Worm (Caenorhabditis elegans) whole organism, L4 larva: Measurements from ENCODE around the gene ain-1.
A peak's percentile ranks its signal among the peaks of the same experiment; 100 is the strongest.

Experiments
- F26F4.8 ChIP-seq: fragments of 200-800 bp; sonication (Bioruptor generic); conservative IDR thresholded peaks from 2 replicates; pipeline ENCODE4 v1.3.6; 2022; ENCODE audit warnings: missing genetic modification characterization, missing compliant biosample characterization
- F49E8.2 ChIP-seq: sonication (generic microtip); optimal IDR thresholded peaks from 2 replicates; lab custom pipeline; 2016; ENCODE audit warnings: missing compliant biosample characterization, mild to moderate bottlenecking, missing genetic modification characterization, borderline replicate concordance
- Y105C5A.15 ChIP-seq: fragments of 200-800 bp; sonication (Bioruptor generic); IDR thresholded peaks from 2 replicates; pipeline ENCODE4 v1.3.6; 2022; ENCODE audit warnings: missing genetic modification characterization, missing compliant biosample characterization
- Y5F2A.4 ChIP-seq: fragments of 200-800 bp; sonication (Bioruptor generic); optimal IDR thresholded peaks from 2 replicates; lab custom pipeline; 2018; ENCODE audit warnings: mild to moderate bottlenecking, missing genetic modification characterization, missing compliant biosample characterization
- Y75B8A.6 ChIP-seq: fragments of 200-800 bp; sonication (Bioruptor generic); IDR thresholded peaks from 2 replicates; pipeline ENCODE4 v1.3.6; 2022; ENCODE audit warnings: missing genetic modification reagents, missing genetic modification characterization, missing compliant biosample characterization
- ZK337.2 ChIP-seq: fragments of 200-800 bp; sonication (Bioruptor generic); IDR thresholded peaks from 2 replicates; pipeline ENCODE4 v1.3.6; 2022; ENCODE audit warnings: missing genetic modification reagents, missing genetic modification characterization, missing compliant biosample characterization
- ZK546.5 ChIP-seq, 2 experiments: sonication (generic microtip); optimal IDR thresholded peaks; 2 replicates each; lab custom pipeline; 2017; ENCODE audit warnings: missing biosample characterization in 2 of 2, missing genetic modification characterization in 2 of 2
- aha-1 ChIP-seq: fragments of 150-350 bp; peaks from one replicate; lab custom pipeline; 2014; ENCODE audit warnings: missing biosample characterization, missing genetic modification characterization
- ama-1 ChIP-seq: fragments of 150-350 bp; optimal IDR thresholded peaks from 2 replicates; lab custom pipeline; 2014; ENCODE audit warnings: inconsistent platforms, mixed read lengths
- attf-4 ChIP-seq: sonication (generic microtip); optimal IDR thresholded peaks from 3 replicates; lab custom pipeline; 2017; ENCODE audit warnings: missing biosample characterization, missing genetic modification characterization
- ceh-28 ChIP-seq: fragments of 150-350 bp; optimal IDR thresholded peaks from 2 replicates; lab custom pipeline; 2014; ENCODE audit warnings: missing biosample characterization, missing genetic modification reagents, missing genetic modification characterization
- ceh-62 ChIP-seq: sonication (generic microtip); optimal IDR thresholded peaks from 2 replicates; lab custom pipeline; 2017; ENCODE audit warnings: missing biosample characterization, missing genetic modification characterization
- cey-2 ChIP-seq: sonication (generic microtip); optimal IDR thresholded peaks from 3 replicates; lab custom pipeline; 2017; ENCODE audit warnings: missing genetic modification characterization, mild to moderate bottlenecking, missing compliant biosample characterization, antibody characterized with exemption, borderline replicate concordance; ENCODE audit not compliant: insufficient read depth
- dmd-8 ChIP-seq: fragments of 200-800 bp; sonication (Bioruptor generic); IDR thresholded peaks from 2 replicates; pipeline ENCODE4 v1.3.6; 2022; ENCODE audit warnings: missing genetic modification characterization, missing compliant biosample characterization
- duxl-1 ChIP-seq: sonication (generic microtip); optimal IDR thresholded peaks from 2 replicates; lab custom pipeline; 2016; ENCODE audit warnings: mild to moderate bottlenecking, missing genetic modification characterization, moderate library complexity, missing compliant biosample characterization; ENCODE audit not compliant: poor library complexity
- dve-1 ChIP-seq: sonication (generic microtip); optimal IDR thresholded peaks from 2 replicates; lab custom pipeline; 2017; ENCODE audit warnings: antibody characterized with exemption, mild to moderate bottlenecking, missing genetic modification characterization, missing compliant biosample characterization; ENCODE audit not compliant: insufficient read depth
- egl-27 ChIP-seq: sonication (generic microtip); optimal IDR thresholded peaks from 3 replicates; lab custom pipeline; 2017; ENCODE audit warnings: missing biosample characterization, missing genetic modification reagents, missing genetic modification characterization
- fos-1 ChIP-seq: fragments of 150-350 bp; optimal IDR thresholded peaks from 2 replicates; lab custom pipeline; 2014; ENCODE audit warnings: missing biosample characterization, missing genetic modification characterization
- gei-8 ChIP-seq: fragments of 200-800 bp; sonication (Bioruptor generic); optimal IDR thresholded peaks from 2 replicates; lab custom pipeline; 2018; ENCODE audit warnings: mild to moderate bottlenecking, missing genetic modification characterization, missing compliant biosample characterization
- hif-1 ChIP-seq, 2 experiments: sonication (generic microtip); optimal IDR thresholded peaks; 2 replicates each; lab custom pipeline; 2016 to 2017; ENCODE audit warnings: missing compliant biosample characterization in 2 of 2, missing genetic modification characterization in 2 of 2, missing genetic modification reagents in 2 of 2, missing genotype in 2 of 2, mild to moderate bottlenecking in 1 of 2
- jun-1 ChIP-seq: fragments of 150-350 bp; optimal IDR thresholded peaks from 2 replicates; lab custom pipeline; 2014; ENCODE audit warnings: missing biosample characterization, missing genetic modification reagents, missing genetic modification characterization
- lin-29 ChIP-seq: fragments of 200-800 bp; sonication (Bioruptor generic); IDR thresholded peaks from 2 replicates; pipeline ENCODE4 v1.3.6; 2022; ENCODE audit warnings: missing genetic modification reagents, missing genetic modification characterization, missing compliant biosample characterization
- lin-38 ChIP-seq: fragments of 200-800 bp; sonication (Bioruptor generic); IDR thresholded peaks from 2 replicates; pipeline ENCODE4 v1.3.6; 2022; ENCODE audit warnings: missing genetic modification reagents, missing genetic modification characterization, missing compliant biosample characterization
- mdt-29 ChIP-seq: fragments of 200-800 bp; sonication (Bioruptor generic); IDR thresholded peaks from 2 replicates; pipeline ENCODE4 v1.3.6; 2022; ENCODE audit warnings: missing genetic modification reagents, missing genetic modification characterization, missing compliant biosample characterization
- mxl-2 ChIP-seq: fragments of 200-800 bp; sonication (Bioruptor generic); conservative IDR thresholded peaks from 2 replicates; pipeline ENCODE4 v1.3.6; 2022; ENCODE audit warnings: missing genetic modification reagents, missing genetic modification characterization, missing compliant biosample characterization
- mxl-3 ChIP-seq: fragments of 200-800 bp; sonication (Bioruptor generic); optimal IDR thresholded peaks from 2 replicates; lab custom pipeline; 2018; ENCODE audit warnings: mild to moderate bottlenecking, missing genetic modification characterization, missing compliant biosample characterization
- nhr-102 ChIP-seq: sonication (generic microtip); optimal IDR thresholded peaks from 2 replicates; lab custom pipeline; 2016; ENCODE audit warnings: mild to moderate bottlenecking, missing genetic modification characterization, moderate library complexity, missing compliant biosample characterization
- nhr-111 ChIP-seq: fragments of 200-800 bp; sonication (Bioruptor generic); optimal IDR thresholded peaks from 2 replicates; lab custom pipeline; 2018; ENCODE audit warnings: mild to moderate bottlenecking, missing genetic modification characterization, missing compliant biosample characterization
- nhr-237 ChIP-seq: sonication (generic microtip); optimal IDR thresholded peaks from 2 replicates; lab custom pipeline; 2017; ENCODE audit warnings: missing biosample characterization, missing genetic modification characterization
- nhr-6 ChIP-seq: fragments of 150-350 bp; optimal IDR thresholded peaks from 2 replicates; lab custom pipeline; 2014; ENCODE audit warnings: missing biosample characterization, missing genetic modification characterization
- nhr-77 ChIP-seq: fragments of 150-350 bp; optimal IDR thresholded peaks from 2 replicates; lab custom pipeline; 2014; ENCODE audit warnings: missing biosample characterization, missing genetic modification characterization
- php-3 ChIP-seq: fragments of 200-800 bp; sonication (Bioruptor generic); IDR thresholded peaks from 2 replicates; pipeline ENCODE4 v1.3.6; 2022; ENCODE audit warnings: missing genetic modification reagents, missing genetic modification characterization, missing compliant biosample characterization
- saeg-2 ChIP-seq: fragments of 200-800 bp; sonication (Bioruptor generic); IDR thresholded peaks from 2 replicates; pipeline ENCODE4 v1.3.6; 2022; ENCODE audit warnings: missing genetic modification reagents, missing genetic modification characterization, missing compliant biosample characterization
- sdz-12 ChIP-seq: fragments of 200-800 bp; sonication (Bioruptor generic); optimal IDR thresholded peaks from 2 replicates; lab custom pipeline; 2018; ENCODE audit warnings: mild to moderate bottlenecking, missing genetic modification characterization, missing compliant biosample characterization
- skn-1 ChIP-seq: fragments of 150-350 bp; optimal IDR thresholded peaks from 2 replicates; lab custom pipeline; 2014; ENCODE audit warnings: missing biosample characterization, missing genetic modification characterization
- snpc-1.2 ChIP-seq: fragments of 200-800 bp; sonication (Bioruptor generic); IDR thresholded peaks from 2 replicates; pipeline ENCODE4 v1.3.6; 2022; ENCODE audit warnings: missing genetic modification reagents, missing genetic modification characterization, missing compliant biosample characterization
- spr-1 ChIP-seq: sonication (generic microtip); optimal IDR thresholded peaks from 2 replicates; lab custom pipeline; 2016; ENCODE audit warnings: mild to moderate bottlenecking, missing genetic modification characterization, missing compliant biosample characterization
- spr-3 ChIP-seq: fragments of 200-800 bp; sonication (Bioruptor generic); optimal IDR thresholded peaks from 2 replicates; lab custom pipeline; 2018; ENCODE audit warnings: mild to moderate bottlenecking, missing genetic modification characterization, missing compliant biosample characterization
- unc-62 ChIP-seq, 3 experiments: fragments of 150-350 bp in 1 of 3; sonication (generic microtip); optimal IDR thresholded peaks in 2 of 3; peaks in 1 of 3; 1 replicate in 1 of 3; 2 replicates in 2 of 3; lab custom pipeline; 2014 to 2017; ENCODE audit warnings: missing biosample characterization in 3 of 3, missing genetic modification characterization in 3 of 3, missing genetic modification reagents in 3 of 3, missing genotype in 1 of 3
- zip-2 ChIP-seq: fragments of 150-350 bp; optimal IDR thresholded peaks from 2 replicates; lab custom pipeline; 2014; ENCODE audit warnings: missing biosample characterization, missing genetic modification characterization

ain-1 gene

DNA sequence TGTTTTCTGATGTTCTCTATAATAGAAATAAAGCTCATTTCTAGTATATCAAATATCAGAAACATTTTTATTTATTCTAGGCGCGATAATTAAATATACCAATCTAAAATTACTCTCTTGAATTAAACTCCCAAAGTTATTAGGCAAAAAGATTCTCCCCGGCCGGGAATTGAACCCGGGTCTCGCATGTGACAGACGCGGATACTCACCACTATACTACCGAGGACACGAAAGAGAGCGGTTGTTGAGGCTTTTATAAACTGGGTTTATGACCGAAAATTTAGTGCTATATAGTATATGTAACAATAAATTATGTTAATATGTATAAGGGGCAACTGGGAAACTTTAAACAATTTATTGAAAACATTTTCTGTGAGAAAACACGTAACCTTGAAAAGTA lies 8.7 kb upstream of the ain-1 start (continued):
- TF ChIP-seq lin-29 (GFP tag; lab: Robert Waterston, UW) = no peak
- peak; percentile 65; the same call in 1 of the 2 replicates for TF ChIP-seq F26F4.8 (GFP tag; lab: Robert Waterston, UW)
- no peak for TF ChIP-seq ama-1
- TF ChIP-seq nhr-6 (tag; lab: Kevin White, UChicago) = peak; percentile 11
- no peak for TF ChIP-seq cey-2 (tag; lab: Kevin White, UChicago)
- TF ChIP-seq nhr-111 (GFP tag; lab: Kevin White, UChicago) = no peak
- TF ChIP-seq mxl-3 (GFP tag; lab: Kevin White, UChicago) = peak; percentile 56
- TF ChIP-seq fos-1 (tag; lab: Kevin White, UChicago) = no peak
- TF ChIP-seq attf-4 (tag; lab: Kevin White, UChicago) = no peak
- TF ChIP-seq ceh-28 (tag; lab: Kevin White, UChicago) = no peak
- peak; percentile 69 for TF ChIP-seq nhr-102 (tag; lab: Kevin White, UChicago)
- TF ChIP-seq dve-1 (tag; lab: Kevin White, UChicago) = peak; percentile 60
- peak; percentile 47; the same call in 1 of the 2 replicates for TF ChIP-seq php-3
- TF ChIP-seq Y75B8A.6 (GFP tag; lab: Robert Waterston, UW) = no peak
- TF ChIP-seq aha-1 (tag; lab: Kevin White, UChicago) = no peak
- TF ChIP-seq hif-1 (tag; optimal IDR thresholded peaks at IDR 0.05; lab: Kevin White, UChicago) = peak in 1 of 2 experiments; percentile 36
- peak; percentile 57 for TF ChIP-seq F49E8.2
- peak; percentile 75 for TF ChIP-seq dmd-8
- TF ChIP-seq mxl-2 (GFP tag; lab: Robert Waterston, UW) = no peak
- no peak; the same call in 1 of the 2 replicates for TF ChIP-seq lin-38 (GFP tag; lab: Robert Waterston, UW)
- no peak for TF ChIP-seq nhr-237 (tag; lab: Kevin White, UChicago)
- peak; percentile 41 for TF ChIP-seq nhr-77
- peak; percentile 64 for TF ChIP-seq gei-8
- TF ChIP-seq duxl-1 (tag; lab: Kevin White, UChicago) = peak; percentile 88
- TF ChIP-seq zip-2 (tag; lab: Kevin White, UChicago) = no peak
- 0 out of 2 replicates have a peak, but pooled peaks have one; percentile 48 for TF ChIP-seq ZK337.2 (GFP tag; lab: Robert Waterston, UW)
- TF ChIP-seq spr-1 (tag; lab: Kevin White, UChicago) = peak; percentile 52
- peak; percentile 88 for TF ChIP-seq snpc-1.2 (GFP tag; lab: Robert Waterston, UW)
- no peak for TF ChIP-seq ceh-62 (tag; lab: Kevin White, UChicago)
- TF ChIP-seq sdz-12 = no peak
- TF ChIP-seq skn-1 (tag; lab: Kevin White, UChicago) = no peak

- TF ChIP-seq mdt-29 (no peak), unc-62 (GFP tag; optimal IDR thresholded peaks at IDR 0.05 in 1 of 2; lab: Kevin White, UChicago) (no peak), unc-62 (tag; optimal IDR thresholded peaks at IDR 0.05; lab: Kevin White, UChicago) (no peak), aha-1 (tag; lab: Kevin White, UChicago) (peak; percentile 51), saeg-2 (GFP tag; lab: Robert Waterston, UW) (no peak)
- TF ChIP-seq, all 104 proteins: peak for 1
Measured at ce11 chrX:16607128-16607527, 6.1 kb upstream of the ain-1 start.

- TF ChIP-seq egl-27 (tag; lab: Kevin White, UChicago) = no peak
- TF ChIP-seq jun-1 (tag; lab: Kevin White, UChicago) = no peak
- TF ChIP-seq Y5F2A.4 (GFP tag; lab: Kevin White, UChicago) = no peak
- no peak for TF ChIP-seq saeg-2 (GFP tag; lab: Robert Waterston, UW)
- TF ChIP-seq Y105C5A.15 (GFP tag; lab: Robert Waterston, UW) = no peak
- TF ChIP-seq lin-29 (GFP tag; lab: Robert Waterston, UW) = no peak
- no peak for TF ChIP-seq ZK546.5 (tag; optimal IDR thresholded peaks at IDR 0.05; lab: Kevin White, UChicago)
- TF ChIP-seq spr-3 (GFP tag; lab: Kevin White, UChicago) = no peak
- TF ChIP-seq, all 104 proteins: peak for 0
Measured at ce11 chrX:16609424-16609823, 3.8 kb upstream of the ain-1 start, which contains the start of gene F59C12.3. TSS of gene F59C12.3 (minus strand) at chrX:16609524.
